Worm (Caenorhabditis elegans) whole organism, L4 larva: ENCODE results near the gene sma-10.

Experiments used
- F44E2.7 ChIP-seq: fragments of 200-800 bp; sonication (Bioruptor generic); IDR thresholded peaks from 2 replicates; pipeline ENCODE4 v2.1.2; 2022; ENCODE audit warnings: missing genetic modification characterization, missing compliant biosample characterization
- R02D3.7 ChIP-seq: fragments of 150-350 bp; sonication (generic microtip); optimal IDR thresholded peaks from 3 replicates; lab custom pipeline; 2014; ENCODE audit warnings: missing biosample characterization, missing genetic modification characterization
- T26A8.4 ChIP-seq: fragments of 200-800 bp; sonication (Bioruptor generic); IDR thresholded peaks from 2 replicates; pipeline ENCODE4 v1.3.6; 2022; ENCODE audit warnings: missing genetic modification characterization, missing compliant biosample characterization
- Y75B8A.6 ChIP-seq: fragments of 200-800 bp; sonication (Bioruptor generic); IDR thresholded peaks from 2 replicates; pipeline ENCODE4 v1.3.6; 2022; ENCODE audit warnings: missing genetic modification reagents, missing genetic modification characterization, missing compliant biosample characterization
- ZK337.2 ChIP-seq: fragments of 200-800 bp; sonication (Bioruptor generic); IDR thresholded peaks from 2 replicates; pipeline ENCODE4 v1.3.6; 2022; ENCODE audit warnings: missing genetic modification reagents, missing genetic modification characterization, missing compliant biosample characterization
- aha-1 ChIP-seq: fragments of 150-350 bp; peaks from one replicate; lab custom pipeline; 2014; ENCODE audit warnings: missing biosample characterization, missing genetic modification characterization
- ceh-82 ChIP-seq: sonication (generic microtip); optimal IDR thresholded peaks from 2 replicates; lab custom pipeline; 2017; ENCODE audit warnings: missing biosample characterization, missing genetic modification characterization
- ces-1 ChIP-seq: fragments of 150-350 bp; sonication (generic microtip); optimal IDR thresholded peaks from 4 replicates; lab custom pipeline; 2014; ENCODE audit warnings: missing biosample characterization, missing genetic modification reagents, missing genetic modification characterization
- ctbp-1 ChIP-seq: fragments of 200-800 bp; sonication (Bioruptor generic); IDR thresholded peaks from 2 replicates; pipeline ENCODE4 v1.3.6; 2022; ENCODE audit warnings: missing genetic modification reagents, missing genetic modification characterization, missing compliant biosample characterization
- daf-12 ChIP-seq: fragments of 150-350 bp; optimal IDR thresholded peaks from 2 replicates; lab custom pipeline; 2014; ENCODE audit warnings: missing biosample characterization, missing genetic modification reagents, missing genetic modification characterization
- daf-16 ChIP-seq, 3 experiments: sonication (generic microtip); optimal IDR thresholded peaks; 2 replicates each; lab custom pipeline; 2016 to 2017; ENCODE audit warnings: missing genetic modification characterization in 3 of 3, missing genetic modification reagents in 3 of 3, mild to moderate bottlenecking in 2 of 3, missing compliant biosample characterization in 2 of 3, missing biosample characterization in 1 of 3, moderate library complexity in 1 of 3
- dmd-6 ChIP-seq: fragments of 200-800 bp; sonication (Bioruptor generic); IDR thresholded peaks from 2 replicates; pipeline ENCODE4 v1.3.6; 2022; ENCODE audit warnings: missing genetic modification reagents, missing genetic modification characterization, missing compliant biosample characterization
- dpl-1 ChIP-seq: fragments of 150-350 bp; optimal IDR thresholded peaks from 2 replicates; lab custom pipeline; 2014; ENCODE audit warnings: missing biosample characterization, missing genetic modification reagents, missing genetic modification characterization
- dve-1 ChIP-seq: sonication (generic microtip); optimal IDR thresholded peaks from 2 replicates; lab custom pipeline; 2017; ENCODE audit warnings: antibody characterized with exemption, mild to moderate bottlenecking, missing genetic modification characterization, missing compliant biosample characterization; ENCODE audit not compliant: insufficient read depth
- fkh-10 ChIP-seq: fragments of 150-350 bp; optimal IDR thresholded peaks from 2 replicates; lab custom pipeline; 2014; ENCODE audit warnings: missing biosample characterization, missing genetic modification reagents, missing genetic modification characterization
- hlh-11 ChIP-seq: fragments of 200-800 bp; sonication (Bioruptor generic); optimal IDR thresholded peaks from 2 replicates; lab custom pipeline; 2018; ENCODE audit warnings: mild to moderate bottlenecking, missing genetic modification characterization, missing compliant biosample characterization
- hlh-30 ChIP-seq: sonication (generic microtip); optimal IDR thresholded peaks from 2 replicates; lab custom pipeline; 2017; ENCODE audit warnings: antibody characterized with exemption, mild to moderate bottlenecking, missing genetic modification characterization, missing compliant biosample characterization; ENCODE audit not compliant: insufficient read depth
- hmg-1.1 ChIP-seq: fragments of 200-800 bp; sonication (Bioruptor generic); IDR thresholded peaks from 2 replicates; pipeline ENCODE4 v1.3.6; 2022; ENCODE audit warnings: missing genetic modification reagents, missing genetic modification characterization, missing compliant biosample characterization
- lin-38 ChIP-seq: fragments of 200-800 bp; sonication (Bioruptor generic); IDR thresholded peaks from 2 replicates; pipeline ENCODE4 v1.3.6; 2022; ENCODE audit warnings: missing genetic modification reagents, missing genetic modification characterization, missing compliant biosample characterization
- lin-39 ChIP-seq: fragments of 150-350 bp; optimal IDR thresholded peaks from 2 replicates; lab custom pipeline; 2014; ENCODE audit warnings: missing biosample characterization, missing genetic modification reagents, missing genetic modification characterization
- lsy-2 ChIP-seq, 2 experiments: fragments of 150-350 bp in 1 of 2; sonication (generic microtip) in 1 of 2; optimal IDR thresholded peaks; 2 replicates each; lab custom pipeline; 2014 to 2017; ENCODE audit warnings: missing biosample characterization in 2 of 2, missing genetic modification characterization in 2 of 2
- madf-9 ChIP-seq: fragments of 200-800 bp; sonication (Bioruptor generic); conservative IDR thresholded peaks from 2 replicates; pipeline ENCODE4 v1.3.6; 2022; ENCODE audit warnings: missing genetic modification reagents, missing genetic modification characterization, missing compliant biosample characterization
- mep-1 ChIP-seq: fragments of 150-350 bp; sonication (generic microtip); optimal IDR thresholded peaks from 3 replicates; lab custom pipeline; 2014; ENCODE audit warnings: missing biosample characterization, missing genetic modification characterization
- mes-2 ChIP-seq: sonication (generic microtip); optimal IDR thresholded peaks from 2 replicates; lab custom pipeline; 2016; ENCODE audit warnings: missing genotype, mild to moderate bottlenecking, missing genetic modification characterization, missing compliant biosample characterization; ENCODE audit not compliant: poor library complexity, severe bottlenecking
- nhr-25 ChIP-seq: sonication (generic microtip); optimal IDR thresholded peaks from 2 replicates; lab custom pipeline; 2017; ENCODE audit warnings: missing genetic modification characterization, mild to moderate bottlenecking, missing compliant biosample characterization, antibody characterized with exemption, moderate library complexity, borderline replicate concordance; ENCODE audit not compliant: insufficient read depth
- nhr-28 ChIP-seq: fragments of 150-350 bp; optimal IDR thresholded peaks from 2 replicates; lab custom pipeline; 2014; ENCODE audit warnings: missing biosample characterization, missing genetic modification characterization
- nhr-42 ChIP-seq: fragments of 200-800 bp; sonication (Bioruptor generic); IDR thresholded peaks from 2 replicates; pipeline ENCODE4 v1.3.6; 2022; ENCODE audit warnings: missing genetic modification characterization, missing compliant biosample characterization
- nhr-48 ChIP-seq: sonication (generic microtip); optimal IDR thresholded peaks from 2 replicates; lab custom pipeline; 2016; ENCODE audit warnings: mild to moderate bottlenecking, missing genetic modification characterization, missing compliant biosample characterization
- nhr-76 ChIP-seq: fragments of 150-350 bp; optimal IDR thresholded peaks from 2 replicates; lab custom pipeline; 2014; ENCODE audit warnings: missing biosample characterization, missing genetic modification characterization
- nhr-77 ChIP-seq: fragments of 150-350 bp; optimal IDR thresholded peaks from 2 replicates; lab custom pipeline; 2014; ENCODE audit warnings: missing biosample characterization, missing genetic modification characterization
- set-16 ChIP-seq: fragments of 200-800 bp; sonication (Bioruptor generic); IDR thresholded peaks from 2 replicates; pipeline ENCODE4 v1.3.6; 2022; ENCODE audit warnings: missing genetic modification reagents, missing genetic modification characterization, missing compliant biosample characterization
- skn-1 ChIP-seq: fragments of 150-350 bp; optimal IDR thresholded peaks from 2 replicates; lab custom pipeline; 2014; ENCODE audit warnings: missing biosample characterization, missing genetic modification characterization
- unc-62 ChIP-seq, 3 experiments: fragments of 150-350 bp in 1 of 3; sonication (generic microtip); optimal IDR thresholded peaks in 2 of 3; peaks in 1 of 3; 1 replicate in 1 of 3; 2 replicates in 2 of 3; lab custom pipeline; 2014 to 2017; ENCODE audit warnings: missing biosample characterization in 3 of 3, missing genetic modification characterization in 3 of 3, missing genetic modification reagents in 3 of 3, missing genotype in 1 of 3
- zag-1 ChIP-seq: fragments of 150-350 bp; optimal IDR thresholded peaks from 2 replicates; lab custom pipeline; 2014; ENCODE audit warnings: missing biosample characterization, missing genetic modification characterization

sma-10 gene

ce11 chrIV:258362-258761, 15.9 kb upstream of the sma-10 start:
- TF ChIP-seq lsy-2 (tag; optimal IDR thresholded peaks at IDR 0.05; lab: Kevin White, UChicago) (no peak), set-16 (peak; percentile 64)

- TF ChIP-seq R02D3.7 (tag; lab: Kevin White, UChicago) (no peak), lin-38 (GFP tag; lab: Robert Waterston, UW) (no peak), nhr-42 (GFP tag; lab: Robert Waterston, UW) (no peak), nhr-25 (tag; lab: Kevin White, UChicago) (no peak), ZK337.2 (GFP tag; lab: Robert Waterston, UW) (no peak), madf-9 (no peak), zag-1 (tag; lab: Kevin White, UChicago) (no peak), lin-39 (tag; lab: Kevin White, UChicago) (no peak)
These were observed 15.1 kb upstream of the sma-10 start, which contains the start of gene dpy-9 for ce11 chrIV:259142-259541. Gene dpy-9 (minus strand): TSS chrIV:259204.

DNA sequence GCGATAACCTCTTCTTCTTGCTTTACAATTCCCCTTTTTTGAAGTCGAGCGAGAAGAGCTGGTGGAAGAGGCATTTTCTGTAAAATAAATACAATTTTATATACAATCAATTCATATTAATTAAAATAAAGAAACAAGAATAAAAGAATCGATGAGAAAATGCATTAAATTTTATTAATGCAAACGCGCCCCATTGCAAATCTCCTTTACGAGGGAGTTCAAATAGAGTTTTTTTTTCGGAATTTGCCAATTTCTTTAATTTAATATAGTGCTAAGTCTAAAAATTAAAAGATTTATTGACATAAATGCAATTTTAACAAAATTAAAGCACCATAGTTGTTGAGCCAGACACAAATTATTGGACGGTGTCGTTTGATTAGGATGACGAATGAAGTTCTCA, 12.6 kb upstream of the sma-10 start, which contains the start of gene pqbp-1.1:
Gene pqbp-1.1, minus strand, starts transcription at position 77 of the 400 bp plus-strand sequence.
- TF ChIP-seq hmg-1.1 (GFP tag; lab: Robert Waterston, UW) (0 out of 2 replicates have a peak, but pooled peaks have one; percentile 26), mep-1 (peak; percentile 79), lin-38 (GFP tag; lab: Robert Waterston, UW) (peak; percentile 94), dve-1 (peak; percentile 50), Y75B8A.6 (no peak), nhr-48 (tag; lab: Kevin White, UChicago) (no peak), fkh-10 (GFP tag; lab: Kevin White, UChicago) (peak; percentile 13), lsy-2 (tag; optimal IDR thresholded peaks at IDR 0.05; lab: Kevin White, UChicago) (peak in 1 of 2 experiments; percentile 76), ces-1 (GFP tag; lab: Kevin White, UChicago) (peak; percentile 61), daf-12 (tag; lab: Kevin White, UChicago) (no peak), nhr-28 (tag; lab: Kevin White, UChicago) (peak; percentile 36), ceh-82 (tag; lab: Kevin White, UChicago) (no peak), F44E2.7 (GFP tag; lab: Robert Waterston, UW) (no peak), dpl-1 (GFP tag; lab: Kevin White, UChicago) (peak; percentile 90), hlh-30 (tag; lab: Kevin White, UChicago) (peak; percentile 47), mes-2 (peak; percentile 49), skn-1 (tag; lab: Kevin White, UChicago) (no peak), nhr-25 (tag; lab: Kevin White, UChicago) (peak; percentile 5)

DNA sequence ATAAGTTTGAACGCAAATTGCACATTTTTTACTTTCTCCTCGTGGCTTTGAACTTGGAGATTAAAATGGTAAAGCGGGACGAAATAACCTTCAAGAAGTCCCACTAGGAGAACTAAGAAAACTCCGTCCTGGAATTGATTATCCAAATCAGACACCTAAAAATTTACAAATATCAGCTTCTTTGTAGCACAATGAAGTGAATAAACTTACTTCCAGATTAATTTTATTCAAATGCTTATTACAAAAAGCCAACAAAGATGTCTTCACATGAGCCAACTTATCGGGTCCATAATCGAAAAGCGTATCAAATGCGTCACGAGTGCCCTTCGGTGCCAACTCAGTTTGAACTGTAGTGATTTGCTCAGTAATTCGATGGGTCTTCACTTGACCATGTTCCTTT, 11.8 kb upstream of the sma-10 start:
- no peak for TF ChIP-seq dmd-6 (GFP tag; lab: Robert Waterston, UW)
- TF ChIP-seq ctbp-1 (GFP tag; lab: Robert Waterston, UW): no peak
- TF ChIP-seq set-16: no peak
- no peak for TF ChIP-seq F44E2.7 (GFP tag; lab: Robert Waterston, UW)
- no peak for TF ChIP-seq mep-1
- no peak for TF ChIP-seq nhr-76 (tag; lab: Kevin White, UChicago)

- no peak for TF ChIP-seq daf-16 (GFP tag; optimal IDR thresholded peaks at IDR 0.05; lab: Kevin White, UChicago)
- TF ChIP-seq daf-16 (tag; optimal IDR thresholded peaks at IDR 0.05; lab: Kevin White, UChicago): peak; percentile 14
- TF ChIP-seq mes-2: peak; percentile 59
- TF ChIP-seq dpl-1 (GFP tag; lab: Kevin White, UChicago): peak; percentile 17
- TF ChIP-seq ZK337.2 (GFP tag; lab: Robert Waterston, UW): no peak
- TF ChIP-seq T26A8.4: no peak
- no peak for TF ChIP-seq unc-62 (GFP tag; optimal IDR thresholded peaks at IDR 0.05 in 1 of 2; lab: Kevin White, UChicago)
- TF ChIP-seq unc-62 (tag; optimal IDR thresholded peaks at IDR 0.05; lab: Kevin White, UChicago): no peak
- TF ChIP-seq nhr-28 (tag; lab: Kevin White, UChicago): peak; percentile 4
- TF ChIP-seq aha-1 (tag; lab: Kevin White, UChicago): peak; percentile 13
- peak; percentile 37 for TF ChIP-seq hlh-11
- TF ChIP-seq nhr-77: no peak
- TF ChIP-seq dve-1: peak; percentile 49
These were observed 10.0 kb upstream of the sma-10 start, which contains the start of gene pat-6 for ce11 chrIV:264182-264709. Gene pat-6 (minus strand): TSS chrIV:264232.
